Fruit fly (Drosophila melanogaster) S2 (cell line): ENCODE data around the gene CG31538.

ENCODE experiments used
- CG8478 ChIP-seq: fragments of >200 bp; optimal IDR thresholded peaks from 2 replicates; lab custom pipeline; 2018
- CTCF ChIP-seq, 2 experiments: fragments of >200 bp; optimal IDR thresholded peaks; 2 replicates each; lab custom pipeline; 2018

DNA sequence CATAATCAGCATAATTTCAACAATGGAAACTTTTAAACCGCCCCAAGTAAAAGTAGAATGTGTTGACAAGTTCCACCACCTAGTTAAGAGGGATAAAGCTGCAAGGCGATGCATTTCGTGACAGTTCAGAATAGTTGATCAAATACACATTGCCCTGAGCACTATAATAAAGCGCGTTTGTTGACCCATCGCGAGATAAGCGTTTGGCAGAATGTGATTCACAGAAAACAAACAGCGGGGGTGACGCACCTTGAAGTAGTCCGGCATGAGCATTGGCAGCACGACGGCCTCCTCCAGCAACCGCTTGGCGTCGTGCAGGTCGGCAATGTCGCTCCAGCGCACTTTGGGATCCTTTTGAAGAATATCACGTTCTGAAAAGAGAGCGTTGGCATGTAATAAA, 48.2 kb downstream of the CG31538 start:
- TF ChIP-seq CTCF (optimal IDR thresholded peaks at IDR 0.05; lab: Kevin White, UChicago), result no peak
- TF ChIP-seq CG8478, result no peak
